Worm (Caenorhabditis elegans) whole organism, late embryonic: Measurements from ENCODE around the gene Y45G12C.1.

Source experiments
- F13H6.1 ChIP-seq: sonication (generic microtip); optimal IDR thresholded peaks from 2 replicates; lab custom pipeline; 2016; ENCODE audit warnings: missing genetic modification characterization, missing compliant biosample characterization
- K09A11.1 ChIP-seq: sonication (generic microtip); optimal IDR thresholded peaks from 2 replicates; lab custom pipeline; 2017; ENCODE audit warnings: antibody characterized with exemption, mild to moderate bottlenecking, missing genetic modification characterization, missing compliant biosample characterization; ENCODE audit not compliant: insufficient read depth
- ama-1 ChIP-seq: fragments of 150-350 bp; optimal IDR thresholded peaks from 2 replicates; lab custom pipeline; 2014
- ceh-18 ChIP-seq: sonication (generic microtip); optimal IDR thresholded peaks from 2 replicates; lab custom pipeline; 2016; ENCODE audit warnings: missing genetic modification characterization, missing compliant biosample characterization
- ceh-31 ChIP-seq: sonication (generic microtip); optimal IDR thresholded peaks from 2 replicates; lab custom pipeline; 2016; ENCODE audit warnings: missing genetic modification characterization, missing compliant biosample characterization
- ceh-34 ChIP-seq: sonication (generic microtip); optimal IDR thresholded peaks from 2 replicates; lab custom pipeline; 2016; ENCODE audit warnings: mild to moderate bottlenecking, missing genetic modification characterization, missing compliant biosample characterization
- ceh-48 ChIP-seq: sonication (generic microtip); optimal IDR thresholded peaks from 2 replicates; lab custom pipeline; 2016; ENCODE audit warnings: missing genetic modification characterization, inconsistent platforms, missing compliant biosample characterization
- ets-4 ChIP-seq: sonication (generic microtip); optimal IDR thresholded peaks from 2 replicates; lab custom pipeline; 2016; ENCODE audit warnings: missing genetic modification characterization, missing compliant biosample characterization
- fkh-10 ChIP-seq: fragments of 150-350 bp; optimal IDR thresholded peaks from 2 replicates; lab custom pipeline; 2014; ENCODE audit warnings: missing biosample characterization, missing genetic modification reagents, missing genetic modification characterization
- odd-2 ChIP-seq: sonication (generic microtip); optimal IDR thresholded peaks from 2 replicates; lab custom pipeline; 2017; ENCODE audit warnings: antibody characterized with exemption, mild to moderate bottlenecking, missing genetic modification characterization, missing compliant biosample characterization
- pha-4 ChIP-seq: fragments of 150-350 bp; optimal IDR thresholded peaks from 2 replicates; lab custom pipeline; 2018; ENCODE audit warnings: missing biosample characterization, missing genetic modification reagents, missing genetic modification characterization
- pros-1 ChIP-seq: fragments of 150-350 bp; optimal IDR thresholded peaks from 2 replicates; lab custom pipeline; 2014; ENCODE audit warnings: missing biosample characterization, missing genetic modification reagents, missing genetic modification characterization

DNA sequence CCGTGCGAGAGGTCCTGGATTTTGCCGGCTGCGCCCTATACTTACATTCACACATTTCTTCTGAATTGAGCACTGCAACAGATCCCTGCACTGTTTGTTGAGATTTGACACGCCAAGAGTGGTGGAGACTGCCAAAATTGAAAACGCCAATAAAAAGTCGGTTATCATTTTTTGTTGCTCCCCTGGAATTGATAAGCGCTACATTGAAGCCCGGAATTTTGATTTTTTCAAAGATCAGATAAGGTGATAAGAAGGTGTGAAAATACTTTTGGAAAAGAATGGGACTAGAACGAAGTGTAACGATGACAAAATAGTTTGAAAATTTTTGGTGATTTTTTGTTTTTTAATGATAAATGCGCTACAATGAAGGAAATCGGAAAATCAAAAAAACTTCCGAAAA lies 20.2 kb downstream of the Y45G12C.1 start, which contains the start of gene C29G2.6:
- no peak for TF ChIP-seq odd-2
- no peak for TF ChIP-seq ceh-31 (tag; lab: Kevin White, UChicago)
- TF ChIP-seq fkh-10 (GFP tag; lab: Kevin White, UChicago): no peak
- no peak for TF ChIP-seq K09A11.1
- no peak for TF ChIP-seq ama-1 (lab: Kevin White, UChicago)
- TF ChIP-seq ceh-18 (tag; lab: Kevin White, UChicago): no peak
- TF ChIP-seq F13H6.1 (tag; lab: Kevin White, UChicago): no peak
- TF ChIP-seq ets-4: no peak
- TF ChIP-seq pros-1 (tag; lab: Kevin White, UChicago): no peak
- TF ChIP-seq pha-4: no peak
- TF ChIP-seq ceh-34 (tag; lab: Kevin White, UChicago): no peak
- no peak for TF ChIP-seq ceh-48
